Worm (Caenorhabditis elegans) whole organism, L1 larva: ENCODE results near the gene C02F12.5.

Experiments
- C34B4.2 ChIP-seq: sonication (generic microtip); optimal IDR thresholded peaks from 2 replicates; lab custom pipeline; 2017; ENCODE audit warnings: mild to moderate bottlenecking, missing genetic modification characterization, missing compliant biosample characterization
- Y116A8C.19 ChIP-seq: sonication (generic microtip); optimal IDR thresholded peaks from 2 replicates; lab custom pipeline; 2016; ENCODE audit warnings: missing compliant biosample characterization, missing genetic modification characterization, borderline replicate concordance
- alr-1 ChIP-seq: fragments of 200-800 bp; sonication (Bioruptor generic); optimal IDR thresholded peaks from 2 replicates; lab custom pipeline; 2018; ENCODE audit warnings: borderline replicate concordance, mild to moderate bottlenecking, missing genetic modification characterization, missing compliant biosample characterization
- aly-2 ChIP-seq: fragments of 150-350 bp; optimal IDR thresholded peaks from 2 replicates; lab custom pipeline; 2014; ENCODE audit warnings: missing biosample characterization, missing genetic modification characterization
- ama-1 ChIP-seq: fragments of 150-350 bp; optimal IDR thresholded peaks from 2 replicates; lab custom pipeline; 2014
- blmp-1 ChIP-seq: fragments of 150-350 bp; optimal IDR thresholded peaks from 2 replicates; lab custom pipeline; 2014; ENCODE audit warnings: missing biosample characterization, missing genetic modification characterization
- ceh-8 ChIP-seq: fragments of 200-800 bp; sonication (Bioruptor generic); optimal IDR thresholded peaks from 2 replicates; lab custom pipeline; 2018; ENCODE audit warnings: mild to moderate bottlenecking, missing genetic modification characterization, moderate library complexity, missing compliant biosample characterization
- ceh-82 ChIP-seq, 3 experiments: fragments of 150-350 bp in 1 of 3; sonication (generic microtip) in 2 of 3; optimal IDR thresholded peaks; 2 replicates each; lab custom pipeline; 2014 to 2017; ENCODE audit warnings: missing biosample characterization in 3 of 3, missing genetic modification characterization in 3 of 3
- ceh-90 ChIP-seq: sonication (generic microtip); optimal IDR thresholded peaks from 2 replicates; lab custom pipeline; 2016; ENCODE audit warnings: missing genetic modification characterization, missing compliant biosample characterization
- ces-1 ChIP-seq: fragments of 150-350 bp; optimal IDR thresholded peaks from 2 replicates; lab custom pipeline; 2014; ENCODE audit warnings: missing biosample characterization, missing genetic modification reagents, missing genetic modification characterization
- dpl-1 ChIP-seq, 3 experiments: fragments of 150-350 bp in 2 of 3; sonication (generic microtip) in 1 of 3; optimal IDR thresholded peaks; 2 replicates each; lab custom pipeline; 2014 to 2017; ENCODE audit warnings: missing biosample characterization in 3 of 3, missing genetic modification characterization in 3 of 3, missing genetic modification reagents in 3 of 3
- efl-1 ChIP-seq, 4 experiments: fragments of 150-350 bp; optimal IDR thresholded peaks in 3 of 4; peaks in 1 of 4; 1 replicate in 1 of 4; 2 replicates in 3 of 4; lab custom pipeline; 2014; ENCODE audit warnings: missing biosample characterization in 2 of 4, missing genetic modification characterization in 2 of 4, missing genetic modification reagents in 2 of 4
- egl-13 ChIP-seq: sonication (generic microtip); optimal IDR thresholded peaks from 2 replicates; lab custom pipeline; 2016; ENCODE audit warnings: missing genotype, missing genetic modification reagents, missing genetic modification characterization, missing compliant biosample characterization
- elt-3 ChIP-seq, 6 experiments: fragments of 150-350 bp in 1 of 6; sonication (generic microtip); optimal IDR thresholded peaks; 2 replicates each; lab custom pipeline; 2017 to 2018; ENCODE audit warnings: missing biosample characterization in 6 of 6, missing genetic modification characterization in 6 of 6, inconsistent platforms in 1 of 6
- fkh-10 ChIP-seq: sonication (generic microtip); optimal IDR thresholded peaks from 2 replicates; lab custom pipeline; 2017; ENCODE audit warnings: missing biosample characterization, missing genetic modification reagents, missing genetic modification characterization
- fkh-4 ChIP-seq: sonication (generic microtip); optimal IDR thresholded peaks from 2 replicates; lab custom pipeline; 2016; ENCODE audit warnings: missing compliant biosample characterization, missing genetic modification characterization, borderline replicate concordance
- hpl-2 ChIP-seq: fragments of 150-350 bp; optimal IDR thresholded peaks from 2 replicates; lab custom pipeline; 2014; ENCODE audit warnings: missing biosample characterization, missing genetic modification reagents, missing genetic modification characterization
- lin-39 ChIP-seq: fragments of 150-350 bp; optimal IDR thresholded peaks from 2 replicates; lab custom pipeline; 2014; ENCODE audit warnings: missing biosample characterization, missing genetic modification reagents, missing genetic modification characterization
- lir-3 ChIP-seq: sonication (generic microtip); optimal IDR thresholded peaks from 2 replicates; lab custom pipeline; 2016; ENCODE audit warnings: mild to moderate bottlenecking, missing genetic modification characterization, moderate library complexity, missing compliant biosample characterization; ENCODE audit not compliant: poor library complexity
- mab-9 ChIP-seq: fragments of 200-800 bp; sonication (Bioruptor generic); IDR thresholded peaks from 2 replicates; pipeline ENCODE4 v1.3.6; 2022; ENCODE audit warnings: missing genetic modification reagents, missing genetic modification characterization, missing compliant biosample characterization
- mdl-1 ChIP-seq, 2 experiments: fragments of 150-350 bp; optimal IDR thresholded peaks; 2 replicates each; lab custom pipeline; 2014 to 2017; ENCODE audit warnings: missing biosample characterization in 2 of 2, missing genetic modification characterization in 2 of 2, inconsistent platforms in 1 of 2
- mep-1 ChIP-seq: fragments of 150-350 bp; optimal IDR thresholded peaks from 2 replicates; lab custom pipeline; 2014; ENCODE audit warnings: missing biosample characterization, missing genetic modification characterization
- nhr-28 ChIP-seq: fragments of 150-350 bp; optimal IDR thresholded peaks from 2 replicates; lab custom pipeline; 2014; ENCODE audit warnings: missing biosample characterization, missing genetic modification characterization
- nhr-47 ChIP-seq: sonication (generic microtip); optimal IDR thresholded peaks from 2 replicates; lab custom pipeline; 2016; ENCODE audit warnings: mild to moderate bottlenecking, missing genetic modification characterization, moderate library complexity, missing compliant biosample characterization
- nhr-76 ChIP-seq: sonication (generic microtip); optimal IDR thresholded peaks from 2 replicates; lab custom pipeline; 2017; ENCODE audit warnings: missing biosample characterization, missing genetic modification characterization
- nhr-85 ChIP-seq: sonication (generic microtip); peaks from one replicate; lab custom pipeline; 2016; ENCODE audit warnings: missing genetic modification characterization, inconsistent platforms, missing compliant biosample characterization
- pag-3 ChIP-seq: sonication (generic microtip); optimal IDR thresholded peaks from 2 replicates; lab custom pipeline; 2017; ENCODE audit warnings: missing genetic modification characterization, mild to moderate bottlenecking, missing compliant biosample characterization, antibody characterized with exemption, borderline replicate concordance; ENCODE audit not compliant: insufficient read depth
- pax-3 ChIP-seq: fragments of 200-800 bp; sonication (Bioruptor generic); optimal IDR thresholded peaks from 2 replicates; lab custom pipeline; 2018; ENCODE audit warnings: mild to moderate bottlenecking, missing genetic modification characterization, moderate library complexity, missing compliant biosample characterization
- pqm-1 ChIP-seq: sonication (generic microtip); optimal IDR thresholded peaks from 3 replicates; lab custom pipeline; 2017; ENCODE audit warnings: missing biosample characterization, missing genetic modification characterization
- sox-4 ChIP-seq: sonication (generic microtip); optimal IDR thresholded peaks from 2 replicates; lab custom pipeline; 2016; ENCODE audit warnings: missing genetic modification characterization, missing compliant biosample characterization
- sup-37 ChIP-seq: fragments of 200-800 bp; sonication (Bioruptor generic); optimal IDR thresholded peaks from 2 replicates; lab custom pipeline; 2018; ENCODE audit warnings: mild to moderate bottlenecking, missing genetic modification characterization, missing compliant biosample characterization
- tbx-2 ChIP-seq: sonication (generic microtip); optimal IDR thresholded peaks from 2 replicates; lab custom pipeline; 2016; ENCODE audit warnings: missing genetic modification characterization, missing compliant biosample characterization
- unc-30 ChIP-seq: sonication (generic microtip); optimal IDR thresholded peaks from 2 replicates; lab custom pipeline; 2017; ENCODE audit warnings: missing biosample characterization, missing genetic modification characterization
- zag-1 ChIP-seq: fragments of 150-350 bp; optimal IDR thresholded peaks from 2 replicates; lab custom pipeline; 2014; ENCODE audit warnings: missing biosample characterization, missing genetic modification characterization
- zip-4 ChIP-seq: fragments of 200-800 bp; sonication (Bioruptor generic); optimal IDR thresholded peaks from 2 replicates; lab custom pipeline; 2018; ENCODE audit warnings: mild to moderate bottlenecking, missing genetic modification characterization, moderate library complexity, missing compliant biosample characterization
- ztf-11 ChIP-seq, 2 experiments: sonication (generic microtip); optimal IDR thresholded peaks; 2 replicates each; lab custom pipeline; 2016 to 2017; ENCODE audit warnings: missing genetic modification characterization in 2 of 2, missing biosample characterization in 1 of 2, missing compliant biosample characterization in 1 of 2

C02F12.5 gene

DNA sequence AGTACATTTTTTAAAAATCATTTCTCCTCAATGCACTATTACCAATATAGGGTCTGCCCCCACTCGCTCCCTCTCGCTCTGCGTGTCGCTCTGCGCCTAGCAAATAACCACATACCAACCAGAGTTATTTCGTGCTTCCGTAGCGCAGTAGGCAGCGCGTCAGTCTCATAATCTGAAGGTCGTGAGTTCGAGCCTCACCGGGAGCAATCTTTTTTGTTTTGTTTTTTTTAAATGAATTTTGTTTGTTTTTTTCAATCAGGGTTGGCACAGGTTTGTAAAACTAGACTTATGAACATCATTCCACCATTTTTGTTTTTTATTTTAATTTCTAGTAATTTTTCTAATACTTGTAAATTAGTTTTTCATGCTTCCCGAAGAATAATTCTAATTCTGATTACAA lies 25.7 kb upstream of the C02F12.5 start (continued):
- TF ChIP-seq lin-39 (tag; lab: Kevin White, UChicago) (peak; percentile 9), ama-1 (no peak), efl-1 (optimal IDR thresholded peaks at IDR 0.05; lab: Kevin White, UChicago) (peak; percentile 26 to 29), efl-1 (GFP tag; optimal IDR thresholded peaks at IDR 0.05 in 1 of 2; lab: Kevin White, UChicago) (peak in 1 of 2 experiments; percentile 94), nhr-85 (tag; lab: Kevin White, UChicago) (peak; percentile 62), pqm-1 (no peak), ceh-82 (tag; optimal IDR thresholded peaks at IDR 0.05; lab: Kevin White, UChicago) (peak; percentile 44 to 66 (median 48)), C34B4.2 (tag; lab: Kevin White, UChicago) (no peak), egl-13 (tag; lab: Kevin White, UChicago) (peak; percentile 69), hpl-2 (no peak), mdl-1 (tag; optimal IDR thresholded peaks at IDR 0.05; lab: Kevin White, UChicago) (peak in 1 of 2 experiments; percentile 47), ztf-11 (tag; optimal IDR thresholded peaks at IDR 0.05; lab: Kevin White, UChicago) (peak in 1 of 2 experiments; percentile 56), mep-1 (tag; lab: Kevin White, UChicago) (peak; percentile 58), fkh-4 (tag; lab: Kevin White, UChicago) (no peak), nhr-28 (tag; lab: Kevin White, UChicago) (no peak), pax-3 (tag; lab: Kevin White, UChicago) (peak; percentile 35), sup-37 (GFP tag; lab: Kevin White, UChicago) (no peak), elt-3 (tag; optimal IDR thresholded peaks at IDR 0.05; lab: Kevin White, UChicago) (peak in 2 of 6 experiments; percentile 19 to 36), alr-1 (tag; lab: Kevin White, UChicago) (no peak), tbx-2 (tag; lab: Kevin White, UChicago) (peak; percentile 65), mab-9 (GFP tag; lab: Robert Waterston, UW) (peak; percentile 63; the same call in 1 of the 2 replicates), ceh-8 (GFP tag; lab: Kevin White, UChicago) (peak; percentile 72), dpl-1 (GFP tag; optimal IDR thresholded peaks at IDR 0.05; lab: Kevin White, UChicago) (peak in 1 of 3 experiments; percentile 23), zag-1 (tag; lab: Kevin White, UChicago) (no peak), zip-4 (peak; percentile 35), blmp-1 (tag; lab: Kevin White, UChicago) (peak; percentile 12), ces-1 (GFP tag; lab: Kevin White, UChicago) (no peak), sox-4 (peak; percentile 39), lir-3 (tag; lab: Kevin White, UChicago) (no peak), nhr-76 (no peak), ceh-90 (tag; lab: Kevin White, UChicago) (no peak), pag-3 (tag; lab: Kevin White, UChicago) (no peak), unc-30 (tag; lab: Kevin White, UChicago) (no peak), aly-2 (tag; lab: Kevin White, UChicago) (peak; percentile 26), nhr-47 (tag; lab: Kevin White, UChicago) (peak; percentile 83), fkh-10 (GFP tag; lab: Kevin White, UChicago) (peak; percentile 51)

DNA sequence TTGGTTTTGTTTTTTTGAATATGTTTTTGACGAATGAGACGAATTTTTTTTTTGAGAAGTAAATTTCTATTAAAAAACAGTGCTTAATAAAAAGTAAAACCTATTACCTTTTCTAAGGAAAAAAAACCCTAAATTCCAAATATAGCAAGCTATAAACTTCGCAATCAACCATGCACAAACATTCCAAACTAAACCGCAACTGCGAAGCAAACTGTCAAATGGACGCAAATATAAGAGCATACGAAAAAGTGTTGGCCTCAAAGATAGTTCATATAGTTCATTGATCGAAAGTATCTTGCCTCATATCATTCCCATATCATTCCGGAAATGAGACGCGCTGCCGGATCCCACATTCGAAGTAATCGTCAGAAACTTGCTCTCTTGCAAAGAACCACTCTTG lies 24.7 kb upstream of the C02F12.5 start, which contains the start of gene C01C4.3:
Gene C01C4.3 (plus strand): TSS at position 301 of the 400 bp plus-strand sequence.
- no peak for TF ChIP-seq ceh-8 (GFP tag; lab: Kevin White, UChicago)
- no peak for TF ChIP-seq efl-1 (optimal IDR thresholded peaks at IDR 0.05; lab: Kevin White, UChicago)
- TF ChIP-seq efl-1 (GFP tag; optimal IDR thresholded peaks at IDR 0.05 in 1 of 2; lab: Kevin White, UChicago), result peak in 1 of 2 experiments; percentile 32

DNA sequence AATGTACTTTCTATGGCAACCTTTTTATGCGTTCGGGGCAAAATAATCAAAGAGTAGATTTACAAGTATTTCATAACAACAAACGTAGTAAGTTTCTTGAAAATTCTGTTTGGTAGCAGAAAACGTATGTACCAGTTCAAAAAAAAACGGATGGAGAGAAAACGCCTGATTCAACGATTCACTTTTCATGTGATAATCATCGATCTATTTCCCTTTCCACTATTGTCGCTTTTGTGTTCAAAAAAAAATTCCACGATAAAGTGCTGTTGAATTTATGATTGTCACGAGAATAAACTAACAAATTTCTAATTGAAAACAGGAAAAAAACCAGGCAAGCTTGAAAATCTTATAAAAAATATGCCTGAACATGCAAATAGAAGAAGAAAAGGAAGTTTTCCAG lies 23.9 kb upstream of the C02F12.5 start:
- TF ChIP-seq blmp-1 (tag; lab: Kevin White, UChicago), result peak; percentile 67
- TF ChIP-seq Y116A8C.19 (tag; lab: Kevin White, UChicago), result no peak
